Worm (Caenorhabditis elegans) whole organism, L2 larva: ENCODE data around the gene srg-21.

Source experiments
- aly-2 ChIP-seq: fragments of 150-350 bp; optimal IDR thresholded peaks from 2 replicates; lab custom pipeline; 2014; ENCODE audit warnings: missing biosample characterization, missing genetic modification characterization
- ama-1 ChIP-seq: fragments of 150-350 bp; optimal IDR thresholded peaks from 2 replicates; lab custom pipeline; 2018; ENCODE audit warnings: inconsistent platforms
- ceh-16 ChIP-seq: fragments of 150-350 bp; optimal IDR thresholded peaks from 2 replicates; lab custom pipeline; 2014; ENCODE audit warnings: missing biosample characterization, missing genetic modification characterization
- egl-27 ChIP-seq: sonication (generic microtip); optimal IDR thresholded peaks from 3 replicates; lab custom pipeline; 2017; ENCODE audit warnings: missing biosample characterization, missing genetic modification reagents, missing genetic modification characterization
- mdl-1 ChIP-seq, 2 experiments: fragments of 150-350 bp in 1 of 2; sonication (generic microtip) in 1 of 2; optimal IDR thresholded peaks; 2 replicates each; lab custom pipeline; 2017; ENCODE audit warnings: missing biosample characterization in 2 of 2, missing genetic modification characterization in 2 of 2
- nhr-10 ChIP-seq: sonication (generic microtip); optimal IDR thresholded peaks from 2 replicates; lab custom pipeline; 2017; ENCODE audit warnings: missing biosample characterization, missing genetic modification characterization
- nhr-11 ChIP-seq: fragments of 150-350 bp; optimal IDR thresholded peaks from 2 replicates; lab custom pipeline; 2014; ENCODE audit warnings: missing biosample characterization, missing genetic modification characterization
- nhr-237 ChIP-seq: fragments of 150-350 bp; optimal IDR thresholded peaks from 2 replicates; lab custom pipeline; 2014; ENCODE audit warnings: missing biosample characterization, missing genetic modification characterization
- snpc-4 ChIP-seq: fragments of 150-350 bp; optimal IDR thresholded peaks from 2 replicates; lab custom pipeline; 2014; ENCODE audit warnings: missing biosample characterization, missing genetic modification characterization
- unc-39 ChIP-seq: fragments of 150-350 bp; optimal IDR thresholded peaks from 2 replicates; lab custom pipeline; 2014; ENCODE audit warnings: missing biosample characterization, missing genetic modification characterization
- unc-62 ChIP-seq: fragments of 150-350 bp; optimal IDR thresholded peaks from 2 replicates; lab custom pipeline; 2014; ENCODE audit warnings: missing biosample characterization, missing genetic modification reagents, missing genetic modification characterization

ce11 chrII:3087134-3087533, 4.0 kb downstream of the srg-21 start:
- no peak for TF ChIP-seq ceh-16 (tag; lab: Kevin White, UChicago)
- TF ChIP-seq unc-39 (tag; lab: Kevin White, UChicago) = no peak
- TF ChIP-seq egl-27 (tag; lab: Kevin White, UChicago) = no peak
- no peak for TF ChIP-seq ama-1 (lab: Kevin White, UChicago)
- TF ChIP-seq nhr-10 (tag; lab: Kevin White, UChicago) = no peak
- TF ChIP-seq unc-62 (GFP tag; lab: Kevin White, UChicago) = no peak
- TF ChIP-seq nhr-11 (tag; lab: Kevin White, UChicago) = no peak
- no peak for TF ChIP-seq nhr-237
- no peak for TF ChIP-seq mdl-1 (tag; optimal IDR thresholded peaks at IDR 0.05; lab: Kevin White, UChicago)
- no peak for TF ChIP-seq snpc-4 (tag; lab: Kevin White, UChicago)
- no peak for TF ChIP-seq aly-2 (tag; lab: Kevin White, UChicago)
